Fruit fly (Drosophila melanogaster): ENCODE results near the gene CG9632.
"Not testable (repeated sequence)": the region's sequence is repeated elsewhere in the genome, so short reads cannot be mapped to it uniquely, and the experiment has no call there.

The CG9632 gene

dm6 chr3R:15872829-15873440 is 12.9 kb downstream of the CG9632 start:
- TF ChIP-seq noc (tag; optimal IDR thresholded peaks at IDR 0.05), result no peak

DNA sequence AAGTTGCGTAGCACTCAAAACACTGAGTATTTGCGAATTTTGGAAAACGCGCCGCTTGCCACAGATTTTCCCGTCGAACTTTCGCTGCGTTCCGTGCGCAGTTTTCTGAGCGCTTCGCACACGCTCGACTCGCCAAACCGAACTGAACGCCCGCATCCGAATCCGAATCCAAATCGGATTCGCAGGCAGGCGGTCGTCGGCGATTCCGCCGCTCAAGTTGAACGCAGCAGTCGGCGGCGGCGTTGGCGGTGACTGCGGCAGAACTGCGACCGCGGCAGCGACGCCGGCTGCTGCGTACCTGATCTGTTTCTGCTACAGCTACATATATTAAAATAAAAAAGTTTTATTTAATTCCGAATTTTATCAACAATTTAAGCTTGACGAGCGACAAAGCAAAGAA is 15.6 kb downstream of the CG9632 start, which contains the start of gene CG31183:
Gene CG31183, minus strand, starts transcription at position 329 of the 400 bp plus-strand sequence.
- no peak for TF ChIP-seq noc (tag; optimal IDR thresholded peaks at IDR 0.05)

- TF ChIP-seq noc (tag; optimal IDR thresholded peaks at IDR 0.05), result no peak
These were observed 31.3 kb downstream of the CG9632 start for dm6 chr3R:15891188-15891820.

- TF ChIP-seq noc (tag; optimal IDR thresholded peaks at IDR 0.05), result no peak
These were observed 36.0 kb downstream of the CG9632 start, which contains the start of gene CG14877 for dm6 chr3R:15895978-15896377. Gene CG14877 (minus strand): TSS chr3R:15896078.

DNA sequence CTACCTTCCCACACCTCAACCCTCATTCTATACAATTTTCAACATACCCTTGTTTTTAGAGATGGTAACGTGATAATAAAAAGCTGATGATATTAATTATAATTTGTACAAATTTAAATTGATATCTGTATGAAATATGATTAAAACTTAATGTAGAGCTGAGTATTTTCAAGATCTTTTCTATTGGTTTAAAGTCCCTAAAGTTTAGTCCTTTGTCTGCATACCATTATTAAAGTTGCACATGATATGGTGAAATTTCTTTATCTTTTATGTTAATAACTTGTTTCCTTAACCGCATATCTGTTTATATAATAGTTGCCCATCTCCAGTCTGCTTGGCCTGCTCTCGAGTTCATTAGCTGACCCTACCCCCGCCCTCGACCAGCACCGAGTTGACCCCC is 38.3 kb downstream of the CG9632 start:
- TF ChIP-seq noc (tag; optimal IDR thresholded peaks at IDR 0.05), result peak; percentile 37

DNA sequence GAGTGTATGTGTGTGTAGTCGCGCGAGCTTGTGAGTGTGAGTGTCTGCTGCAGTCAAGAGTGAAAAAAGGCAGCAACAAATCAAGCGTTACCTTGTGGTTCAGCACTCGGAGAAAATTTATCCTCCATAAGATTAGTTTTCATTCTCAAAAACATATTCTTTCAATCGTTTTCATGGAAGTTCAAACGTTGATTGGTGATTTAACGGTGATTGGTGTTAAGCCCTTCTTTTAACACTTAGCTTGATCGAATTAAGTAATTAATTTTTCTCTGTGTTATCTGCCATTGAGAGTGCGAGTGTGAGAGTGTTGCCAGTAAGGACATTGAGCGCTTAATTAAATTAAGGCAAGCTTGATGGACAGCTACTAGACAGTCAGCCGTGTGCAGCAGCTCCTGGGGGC is 39.7 kb downstream of the CG9632 start:
- no peak for TF ChIP-seq noc (tag; optimal IDR thresholded peaks at IDR 0.05)

DNA sequence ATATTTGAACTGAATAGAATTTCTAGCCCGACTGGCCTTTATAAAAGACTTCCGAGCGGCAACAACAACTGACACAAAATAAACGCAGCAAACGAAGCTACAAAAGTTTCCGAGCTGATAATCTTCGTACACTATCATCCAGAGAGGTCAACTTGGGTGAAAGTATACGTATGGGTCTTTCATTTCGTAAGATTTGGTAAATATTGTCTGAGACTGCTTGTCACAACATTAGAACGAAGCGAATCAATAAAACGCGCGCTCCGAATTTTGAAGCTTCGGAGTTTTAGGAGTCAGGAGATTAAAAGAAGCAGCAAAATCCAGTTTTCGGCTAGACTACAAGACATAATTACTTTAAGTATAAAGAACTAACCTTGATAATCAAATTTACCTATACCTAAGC is 44.5 kb downstream of the CG9632 start, which contains the start of gene glob1:
Gene glob1, minus strand, starts transcription at position 101 of the 400 bp plus-strand sequence.
- TF ChIP-seq noc (tag; optimal IDR thresholded peaks at IDR 0.05), result not testable (repeated sequence)

dm6 chr3R:15908098-15908497 is 48.1 kb downstream of the CG9632 start, which contains the start of gene EndoU:
Gene EndoU (plus strand): TSS chr3R:15908398.
- not testable (repeated sequence) for TF ChIP-seq noc (tag; optimal IDR thresholded peaks at IDR 0.05)
